Fruit fly (Drosophila melanogaster) whole organism, embryonic: ENCODE measurements around the gene Cyp313a1.

Source experiments
- Atf-2 ChIP-seq: fragments of 200-800 bp; sonication (Bioruptor generic); optimal IDR thresholded peaks from 2 replicates; lab custom pipeline; 2016; ENCODE audit warnings: missing biosample characterization, missing genetic modification characterization
- Bteb2 ChIP-seq: fragments of 200-800 bp; sonication (Bioruptor generic); optimal IDR thresholded peaks from 2 replicates; lab custom pipeline; 2016; ENCODE audit warnings: missing biosample characterization, missing genetic modification characterization
- CG10366 ChIP-seq: fragments of 200-800 bp; sonication (Bioruptor generic); IDR thresholded peaks from 2 replicates; pipeline ENCODE4 v1.3.6; 2022; ENCODE audit warnings: missing biosample characterization, missing genetic modification characterization
- CG11696 ChIP-seq: fragments of 200-800 bp; sonication (Bioruptor generic); IDR thresholded peaks from 2 replicates; pipeline ENCODE4 v1.3.6; 2022; ENCODE audit warnings: missing biosample characterization, missing genetic modification characterization
- CG12219 ChIP-seq: fragments of 200-800 bp; sonication (Bioruptor generic); optimal IDR thresholded peaks from 3 replicates; lab custom pipeline; 2018; ENCODE audit warnings: missing biosample characterization, mild to moderate bottlenecking, missing genetic modification characterization
- CG13287 ChIP-seq: fragments of 200-800 bp; sonication (Bioruptor generic); IDR thresholded peaks from 2 replicates; pipeline ENCODE4 v1.3.6; 2022; ENCODE audit warnings: missing biosample characterization, missing genetic modification characterization; ENCODE audit not compliant: partially characterized antibody
- CG13624 ChIP-seq: fragments of 200-800 bp; sonication (Bioruptor generic); optimal IDR thresholded peaks from 2 replicates; lab custom pipeline; 2016; ENCODE audit warnings: missing biosample characterization, missing genetic modification characterization
- CG14965 ChIP-seq: fragments of 200-800 bp; sonication (Bioruptor generic); optimal IDR thresholded peaks from 2 replicates; lab custom pipeline; 2016; ENCODE audit warnings: missing biosample characterization, missing genetic modification characterization, borderline replicate concordance
- CG30403 ChIP-seq: fragments of 200-800 bp; sonication (Bioruptor generic); optimal IDR thresholded peaks from 3 replicates; lab custom pipeline; 2016; ENCODE audit warnings: missing biosample characterization, missing genetic modification characterization
- CG42726 ChIP-seq: fragments of 200-800 bp; sonication (Bioruptor generic); IDR thresholded peaks from 2 replicates; pipeline ENCODE4 v1.3.6; 2022; ENCODE audit warnings: missing biosample characterization, missing genetic modification characterization; ENCODE audit not compliant: partially characterized antibody
- CG5245 ChIP-seq: fragments of 200-800 bp; sonication (Bioruptor generic); optimal IDR thresholded peaks from 3 replicates; lab custom pipeline; 2016; ENCODE audit warnings: missing biosample characterization, missing genetic modification characterization
- CG6175 ChIP-seq: fragments of 200-800 bp; sonication (Bioruptor generic); IDR thresholded peaks from 3 replicates; pipeline ENCODE4 v1.3.6; 2022; ENCODE audit warnings: missing biosample characterization, missing genetic modification characterization
- CG7928 ChIP-seq: fragments of 200-800 bp; sonication (Bioruptor generic); optimal IDR thresholded peaks from 2 replicates; lab custom pipeline; 2017; ENCODE audit warnings: missing biosample characterization, mild to moderate bottlenecking, missing genetic modification characterization
- CG9727 ChIP-seq: fragments of 200-800 bp; sonication (Bioruptor generic); optimal IDR thresholded peaks from 3 replicates; lab custom pipeline; 2017; ENCODE audit warnings: missing biosample characterization, mild to moderate bottlenecking, missing genetic modification characterization
- ERR ChIP-seq: fragments of 200-800 bp; sonication (Bioruptor generic); optimal IDR thresholded peaks from 2 replicates; lab custom pipeline; 2016; ENCODE audit warnings: missing biosample characterization, missing genetic modification characterization
- Hsf ChIP-seq: fragments of 200-800 bp; sonication (Bioruptor generic); optimal IDR thresholded peaks from 3 replicates; lab custom pipeline; 2016; ENCODE audit warnings: missing biosample characterization, missing genetic modification characterization
- MBD-R2 ChIP-seq: fragments of 200-800 bp; sonication (Bioruptor generic); IDR thresholded peaks from 2 replicates; pipeline ENCODE4 v1.3.6; 2022; ENCODE audit warnings: missing biosample characterization, missing genetic modification characterization
- MESR4 ChIP-seq: fragments of 200-800 bp; sonication (Bioruptor generic); optimal IDR thresholded peaks from 2 replicates; lab custom pipeline; 2018; ENCODE audit warnings: missing biosample characterization, mild to moderate bottlenecking, missing genetic modification characterization, moderate library complexity
- MTF-1 ChIP-seq: fragments of 200-800 bp; sonication (Bioruptor generic); optimal IDR thresholded peaks from 2 replicates; lab custom pipeline; 2018; ENCODE audit warnings: missing biosample characterization, mild to moderate bottlenecking, missing genetic modification characterization, borderline replicate concordance
- Med ChIP-seq: fragments of 200-800 bp; sonication (Bioruptor generic); peaks from one replicate; lab custom pipeline; 2016; ENCODE audit warnings: missing biosample characterization, missing genetic modification characterization, mild to moderate bottlenecking, inconsistent platforms, moderate library complexity
- NC2β ChIP-seq: fragments of 200-800 bp; sonication (Bioruptor generic); optimal IDR thresholded peaks from 2 replicates; lab custom pipeline; 2016; ENCODE audit warnings: missing biosample characterization, missing genetic modification characterization
- Nf-YC ChIP-seq: fragments of 200-800 bp; optimal IDR thresholded peaks from 3 replicates; lab custom pipeline; 2019; ENCODE audit warnings: missing biosample characterization, mild to moderate bottlenecking, missing genetic modification characterization, moderate library complexity
- Oli ChIP-seq: fragments of 200-800 bp; sonication (Bioruptor generic); optimal IDR thresholded peaks from 2 replicates; lab custom pipeline; 2018; ENCODE audit warnings: missing biosample characterization, mild to moderate bottlenecking, missing genetic modification characterization, moderate library complexity
- Rx ChIP-seq: fragments of 200-800 bp; sonication (Bioruptor generic); IDR thresholded peaks from 2 replicates; pipeline ENCODE4 v1.3.6; 2022; ENCODE audit warnings: missing biosample characterization, missing genetic modification characterization
- Spps ChIP-seq: fragments of 200-800 bp; sonication (Bioruptor generic); optimal IDR thresholded peaks from 2 replicates; lab custom pipeline; 2018; ENCODE audit warnings: missing biosample characterization, mild to moderate bottlenecking, missing genetic modification characterization
- Vsx1 ChIP-seq: fragments of 200-800 bp; sonication (Bioruptor generic); optimal IDR thresholded peaks from 2 replicates; lab custom pipeline; 2017; ENCODE audit warnings: missing biosample characterization, mild to moderate bottlenecking, missing genetic modification characterization, missing genetic modification reagents
- ara ChIP-seq: fragments of 200-800 bp; sonication (Bioruptor generic); IDR thresholded peaks from 2 replicates; pipeline ENCODE4 v1.3.6; 2022; ENCODE audit warnings: missing biosample characterization, missing genetic modification characterization
- dan ChIP-seq: fragments of 200-800 bp; sonication (Bioruptor generic); IDR thresholded peaks from 2 replicates; pipeline ENCODE4 v1.3.6; 2022; ENCODE audit warnings: missing biosample characterization, missing genetic modification characterization
- esg ChIP-seq: fragments of 200-800 bp; sonication (Bioruptor generic); conservative IDR thresholded peaks from 2 replicates; pipeline ENCODE4 v1.3.6; 2022; ENCODE audit warnings: missing biosample characterization, missing genetic modification characterization
- exex ChIP-seq: fragments of 200-800 bp; sonication (Bioruptor generic); optimal IDR thresholded peaks from 4 replicates; lab custom pipeline; 2018; ENCODE audit warnings: missing biosample characterization, mild to moderate bottlenecking, missing genetic modification characterization, moderate library complexity
- eyg ChIP-seq: fragments of 200-800 bp; sonication (Bioruptor generic); optimal IDR thresholded peaks from 3 replicates; lab custom pipeline; 2016; ENCODE audit warnings: missing biosample characterization, missing genetic modification characterization
- fu2 ChIP-seq: fragments of 200-800 bp; sonication (Bioruptor generic); optimal IDR thresholded peaks from 2 replicates; lab custom pipeline; 2016; ENCODE audit warnings: missing biosample characterization, missing genetic modification characterization
- jing ChIP-seq: fragments of 200-800 bp; sonication (Bioruptor generic); optimal IDR thresholded peaks from 2 replicates; lab custom pipeline; 2018; ENCODE audit warnings: missing biosample characterization, mild to moderate bottlenecking, missing genetic modification characterization
- kah ChIP-seq: fragments of 200-800 bp; sonication (Bioruptor generic); optimal IDR thresholded peaks from 2 replicates; lab custom pipeline; 2018; ENCODE audit warnings: missing biosample characterization, mild to moderate bottlenecking, missing genetic modification characterization
- lab ChIP-seq: fragments of 200-800 bp; sonication (Bioruptor generic); optimal IDR thresholded peaks from 3 replicates; lab custom pipeline; 2017; ENCODE audit warnings: missing biosample characterization, missing genetic modification characterization, mild to moderate bottlenecking, moderate library complexity, missing genetic modification reagents
- ranshi ChIP-seq: fragments of 200-800 bp; sonication (Bioruptor generic); IDR thresholded peaks from 2 replicates; pipeline ENCODE4 v1.3.6; 2022; ENCODE audit warnings: missing biosample characterization, missing genetic modification characterization
- sens-2 ChIP-seq: fragments of 200-800 bp; sonication (Bioruptor generic); IDR thresholded peaks from 2 replicates; pipeline ENCODE4 v1.3.6; 2022; ENCODE audit warnings: missing biosample characterization, missing genetic modification characterization
- slou ChIP-seq: fragments of 200-800 bp; sonication (Bioruptor generic); optimal IDR thresholded peaks from 3 replicates; lab custom pipeline; 2016; ENCODE audit warnings: missing biosample characterization, missing genetic modification characterization
- sob ChIP-seq: fragments of 200-800 bp; sonication (Bioruptor generic); IDR thresholded peaks from 2 replicates; pipeline ENCODE4 v1.3.6; 2022; ENCODE audit warnings: missing biosample characterization, missing genetic modification characterization
- sqz ChIP-seq: fragments of 200-800 bp; sonication (Bioruptor generic); optimal IDR thresholded peaks from 3 replicates; lab custom pipeline; 2018; ENCODE audit warnings: missing biosample characterization, mild to moderate bottlenecking, missing genetic modification characterization
- ssp ChIP-seq: fragments of 200-800 bp; sonication (Bioruptor generic); IDR thresholded peaks from 2 replicates; pipeline ENCODE4 v1.3.6; 2022; ENCODE audit warnings: missing biosample characterization, missing genetic modification characterization
- sug ChIP-seq: fragments of 200-800 bp; optimal IDR thresholded peaks from 2 replicates; lab custom pipeline; 2019; ENCODE audit warnings: missing biosample characterization, mild to moderate bottlenecking, missing genetic modification characterization, moderate library complexity
- ttk ChIP-seq: fragments of 200-800 bp; sonication (Bioruptor generic); IDR thresholded peaks from 2 replicates; pipeline ENCODE4 v2.1.2; 2022; ENCODE audit warnings: missing biosample characterization, missing genetic modification characterization
- usp ChIP-seq: fragments of >200 bp; optimal IDR thresholded peaks from 2 replicates; lab custom pipeline; 2017; ENCODE audit warnings: missing biosample characterization, missing genetic modification characterization
- zf30C ChIP-seq: fragments of 200-800 bp; sonication (Bioruptor generic); optimal IDR thresholded peaks from 3 replicates; lab custom pipeline; 2018; ENCODE audit warnings: missing biosample characterization, mild to moderate bottlenecking, missing genetic modification characterization
- zfh2 ChIP-seq: fragments of 200-800 bp; sonication (Bioruptor generic); optimal IDR thresholded peaks from 2 replicates; lab custom pipeline; 2016; ENCODE audit warnings: missing biosample characterization, missing genetic modification characterization

The Cyp313a1 gene

DNA sequence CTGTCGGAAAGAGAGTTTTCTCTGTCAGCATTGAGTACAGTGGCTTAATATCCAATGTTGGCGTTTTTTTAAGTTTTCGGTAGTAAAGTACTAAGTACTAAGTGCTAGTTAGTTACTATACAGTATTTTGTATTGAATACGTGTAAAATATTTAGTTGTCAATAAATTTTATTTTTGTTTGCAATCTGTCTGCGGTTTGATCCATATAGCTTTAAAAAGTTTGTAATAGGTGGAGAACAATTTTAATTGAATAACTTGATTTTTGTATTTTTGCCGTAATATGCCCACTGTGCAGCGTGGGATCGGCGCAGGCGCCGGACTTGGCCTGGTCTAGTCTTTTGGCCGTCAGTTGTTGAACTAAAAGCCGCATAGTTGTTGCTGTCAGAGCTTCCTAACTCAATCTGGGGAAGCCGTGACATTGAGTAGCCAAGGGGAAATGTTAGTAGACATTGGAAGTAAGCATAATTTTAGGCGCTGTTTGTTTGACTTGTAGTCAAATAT, 37.6 kb downstream of the Cyp313a1 start (continued):
- TF ChIP-seq ttk, result peak; percentile 85; the same call in 1 of the 2 replicates
- peak; percentile 82 for TF ChIP-seq ranshi (GFP tag; lab: Robert Waterston, UW)
- TF ChIP-seq kah (GFP tag; lab: Kevin White, UChicago), result peak; percentile 85
- TF ChIP-seq jing (GFP tag; lab: Kevin White, UChicago), result peak; percentile 80
- TF ChIP-seq MESR4, result peak; percentile 23
- peak; percentile 98 for TF ChIP-seq Med (GFP tag; lab: Kevin White, UChicago)
- peak; percentile 55 for TF ChIP-seq CG14965 (GFP tag; lab: Kevin White, UChicago)
- peak; percentile 86 for TF ChIP-seq zfh2 (GFP tag; lab: Kevin White, UChicago)
- TF ChIP-seq CG13287 (GFP tag; lab: Robert Waterston, UW), result no peak
- TF ChIP-seq slou (GFP tag; lab: Kevin White, UChicago), result peak; percentile 77
- TF ChIP-seq CG30403, result peak; percentile 94
- peak; percentile 96 for TF ChIP-seq lab (GFP tag; lab: Kevin White, UChicago)
- peak; percentile 80 for TF ChIP-seq sqz (GFP tag; lab: Kevin White, UChicago)
- peak; percentile 86 for TF ChIP-seq sob
- TF ChIP-seq ara, result peak; percentile 64
- TF ChIP-seq esg (GFP tag; lab: Robert Waterston, UW), result peak; percentile 82
- TF ChIP-seq MTF-1 (GFP tag; lab: Kevin White, UChicago), result peak; percentile 60
- TF ChIP-seq eyg, result peak; percentile 84
- TF ChIP-seq NC2β, result peak; percentile 83
- TF ChIP-seq zf30C (GFP tag; lab: Kevin White, UChicago), result no peak
- peak; percentile 75 for TF ChIP-seq exex (tag; lab: Kevin White, UChicago)
- peak; percentile 78 for TF ChIP-seq CG10366
- no peak; the same call in 1 of the 2 replicates for TF ChIP-seq CG11696 (GFP tag; lab: Robert Waterston, UW)
- TF ChIP-seq ssp (GFP tag; lab: Robert Waterston, UW), result peak; percentile 74
- TF ChIP-seq Bteb2 (GFP tag; lab: Kevin White, UChicago), result peak; percentile 93
- peak; percentile 92 for TF ChIP-seq CG13624 (GFP tag; lab: Kevin White, UChicago)
- no peak for TF ChIP-seq Spps (tag; lab: Kevin White, UChicago)
- TF ChIP-seq CG12219 (GFP tag; lab: Kevin White, UChicago), result peak; percentile 90
- TF ChIP-seq fu2 (GFP tag; lab: Kevin White, UChicago), result peak; percentile 85
- TF ChIP-seq Hsf, result peak; percentile 93
- TF ChIP-seq Rx (GFP tag; lab: Robert Waterston, UW), result peak; percentile 66
- peak; percentile 82 for TF ChIP-seq CG5245 (GFP tag; lab: Kevin White, UChicago)
- TF ChIP-seq CG42726 (GFP tag; lab: Robert Waterston, UW), result no peak
- peak; percentile 85 for TF ChIP-seq ERR (GFP tag; lab: Kevin White, UChicago)
- TF ChIP-seq usp, result no peak
- peak; percentile 83 for TF ChIP-seq Nf-YC (tag; lab: Kevin White, UChicago)
- TF ChIP-seq Vsx1 (GFP tag; lab: Kevin White, UChicago), result peak; percentile 86
- TF ChIP-seq sug (tag; lab: Kevin White, UChicago), result peak; percentile 87
- peak; percentile 88 for TF ChIP-seq Atf-2
- no peak for TF ChIP-seq dan (GFP tag; lab: Robert Waterston, UW)

DNA sequence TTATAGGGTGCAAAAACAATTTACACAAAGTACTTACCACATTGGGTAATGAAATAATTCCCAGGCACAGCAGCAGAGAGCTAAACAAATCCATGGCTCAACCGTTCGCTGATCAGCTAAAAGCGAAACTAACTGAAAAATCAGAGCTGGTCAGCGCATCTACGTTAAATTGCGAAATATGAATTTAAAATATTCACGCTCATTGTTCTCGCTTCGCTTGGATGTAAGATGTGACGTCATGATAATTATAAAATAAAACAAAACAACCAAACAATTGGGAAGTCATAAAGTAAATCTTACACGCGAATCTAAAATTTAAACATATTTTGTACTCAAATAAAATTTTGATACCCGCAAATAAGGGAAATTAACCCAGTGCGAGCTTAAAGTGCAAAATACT, 39.1 kb downstream of the Cyp313a1 start, which contains the start of gene CG14854:
Gene CG14854 (minus strand): TSS at position 101 of the 400 bp plus-strand sequence.
- TF ChIP-seq Oli (tag; lab: Kevin White, UChicago) (no peak), CG9727 (GFP tag; lab: Kevin White, UChicago) (no peak), MBD-R2 (GFP tag; lab: Robert Waterston, UW) (no peak), CG7928 (GFP tag; lab: Kevin White, UChicago) (no peak), sens-2 (no peak), CG6175 (no peak)
